Worm (Caenorhabditis elegans) whole organism, L1 larva: ENCODE results near the gene srh-88.

Source experiments
- C04F5.9 ChIP-seq: sonication (generic microtip); optimal IDR thresholded peaks from 2 replicates; lab custom pipeline; 2016; ENCODE audit warnings: missing genetic modification characterization, missing compliant biosample characterization
- C34B4.2 ChIP-seq: sonication (generic microtip); optimal IDR thresholded peaks from 2 replicates; lab custom pipeline; 2017; ENCODE audit warnings: mild to moderate bottlenecking, missing genetic modification characterization, missing compliant biosample characterization
- aha-1 ChIP-seq: fragments of 150-350 bp; optimal IDR thresholded peaks from 2 replicates; lab custom pipeline; 2014; ENCODE audit warnings: missing biosample characterization, missing genetic modification characterization
- blmp-1 ChIP-seq: fragments of 150-350 bp; optimal IDR thresholded peaks from 2 replicates; lab custom pipeline; 2014; ENCODE audit warnings: missing biosample characterization, missing genetic modification characterization
- ceh-63 ChIP-seq: fragments of 200-800 bp; sonication (Bioruptor generic); optimal IDR thresholded peaks from 2 replicates; lab custom pipeline; 2018; ENCODE audit warnings: mild to moderate bottlenecking, missing genetic modification characterization, missing compliant biosample characterization
- ceh-82 ChIP-seq, 3 experiments: fragments of 150-350 bp in 1 of 3; sonication (generic microtip) in 2 of 3; optimal IDR thresholded peaks; 2 replicates each; lab custom pipeline; 2014 to 2017; ENCODE audit warnings: missing biosample characterization in 3 of 3, missing genetic modification characterization in 3 of 3
- ces-1 ChIP-seq: fragments of 150-350 bp; optimal IDR thresholded peaks from 2 replicates; lab custom pipeline; 2014; ENCODE audit warnings: missing biosample characterization, missing genetic modification reagents, missing genetic modification characterization
- efl-1 ChIP-seq, 4 experiments: fragments of 150-350 bp; optimal IDR thresholded peaks in 3 of 4; peaks in 1 of 4; 1 replicate in 1 of 4; 2 replicates in 3 of 4; lab custom pipeline; 2014; ENCODE audit warnings: missing biosample characterization in 2 of 4, missing genetic modification characterization in 2 of 4, missing genetic modification reagents in 2 of 4
- egl-13 ChIP-seq: sonication (generic microtip); optimal IDR thresholded peaks from 2 replicates; lab custom pipeline; 2016; ENCODE audit warnings: missing genotype, missing genetic modification reagents, missing genetic modification characterization, missing compliant biosample characterization
- elt-2 ChIP-seq: sonication (generic microtip); optimal IDR thresholded peaks from 2 replicates; lab custom pipeline; 2016; ENCODE audit warnings: missing genetic modification characterization, mild to moderate bottlenecking, inconsistent platforms, missing compliant biosample characterization, missing genetic modification reagents
- elt-3 ChIP-seq, 6 experiments: fragments of 150-350 bp in 1 of 6; sonication (generic microtip); optimal IDR thresholded peaks; 2 replicates each; lab custom pipeline; 2017 to 2018; ENCODE audit warnings: missing biosample characterization in 6 of 6, missing genetic modification characterization in 6 of 6, inconsistent platforms in 1 of 6
- fkh-4 ChIP-seq: sonication (generic microtip); optimal IDR thresholded peaks from 2 replicates; lab custom pipeline; 2016; ENCODE audit warnings: missing compliant biosample characterization, missing genetic modification characterization, borderline replicate concordance
- grh-1 ChIP-seq: fragments of 200-800 bp; sonication (Bioruptor generic); IDR thresholded peaks from 2 replicates; pipeline ENCODE4 v1.3.6; 2022; ENCODE audit warnings: missing genetic modification reagents, missing genetic modification characterization, missing compliant biosample characterization
- hlh-4 ChIP-seq: sonication (generic microtip); optimal IDR thresholded peaks from 2 replicates; lab custom pipeline; 2016; ENCODE audit warnings: mild to moderate bottlenecking, missing genetic modification characterization, missing compliant biosample characterization
- hpl-2 ChIP-seq: fragments of 150-350 bp; optimal IDR thresholded peaks from 2 replicates; lab custom pipeline; 2014; ENCODE audit warnings: missing biosample characterization, missing genetic modification reagents, missing genetic modification characterization
- jun-1 ChIP-seq: fragments of 150-350 bp; optimal IDR thresholded peaks from 2 replicates; lab custom pipeline; 2014; ENCODE audit warnings: missing biosample characterization, missing genetic modification reagents, missing genetic modification characterization
- lin-13 ChIP-seq: fragments of 150-350 bp; optimal IDR thresholded peaks from 2 replicates; lab custom pipeline; 2014; ENCODE audit warnings: missing biosample characterization, missing genetic modification reagents, missing genetic modification characterization
- lir-3 ChIP-seq: sonication (generic microtip); optimal IDR thresholded peaks from 2 replicates; lab custom pipeline; 2016; ENCODE audit warnings: mild to moderate bottlenecking, missing genetic modification characterization, moderate library complexity, missing compliant biosample characterization; ENCODE audit not compliant: poor library complexity
- mab-9 ChIP-seq: fragments of 200-800 bp; sonication (Bioruptor generic); IDR thresholded peaks from 2 replicates; pipeline ENCODE4 v1.3.6; 2022; ENCODE audit warnings: missing genetic modification reagents, missing genetic modification characterization, missing compliant biosample characterization
- mep-1 ChIP-seq: fragments of 150-350 bp; optimal IDR thresholded peaks from 2 replicates; lab custom pipeline; 2014; ENCODE audit warnings: missing biosample characterization, missing genetic modification characterization
- nhr-76 ChIP-seq: sonication (generic microtip); optimal IDR thresholded peaks from 2 replicates; lab custom pipeline; 2017; ENCODE audit warnings: missing biosample characterization, missing genetic modification characterization
- nhr-77 ChIP-seq: fragments of 150-350 bp; optimal IDR thresholded peaks from 2 replicates; lab custom pipeline; 2014; ENCODE audit warnings: missing biosample characterization, missing genetic modification characterization
- pag-3 ChIP-seq: sonication (generic microtip); optimal IDR thresholded peaks from 2 replicates; lab custom pipeline; 2017; ENCODE audit warnings: missing genetic modification characterization, mild to moderate bottlenecking, missing compliant biosample characterization, antibody characterized with exemption, borderline replicate concordance; ENCODE audit not compliant: insufficient read depth
- pax-3 ChIP-seq: fragments of 200-800 bp; sonication (Bioruptor generic); optimal IDR thresholded peaks from 2 replicates; lab custom pipeline; 2018; ENCODE audit warnings: mild to moderate bottlenecking, missing genetic modification characterization, moderate library complexity, missing compliant biosample characterization
- rnt-1 ChIP-seq: sonication (generic microtip); optimal IDR thresholded peaks from 2 replicates; lab custom pipeline; 2016; ENCODE audit warnings: mild to moderate bottlenecking, missing genetic modification characterization, moderate library complexity, missing compliant biosample characterization
- sptf-1 ChIP-seq: fragments of 150-350 bp; optimal IDR thresholded peaks from 2 replicates; lab custom pipeline; 2014; ENCODE audit warnings: missing biosample characterization, missing genetic modification characterization
- sup-37 ChIP-seq: fragments of 200-800 bp; sonication (Bioruptor generic); optimal IDR thresholded peaks from 2 replicates; lab custom pipeline; 2018; ENCODE audit warnings: mild to moderate bottlenecking, missing genetic modification characterization, missing compliant biosample characterization
- swsn-7 ChIP-seq: sonication (generic microtip); optimal IDR thresholded peaks from 2 replicates; lab custom pipeline; 2016; ENCODE audit warnings: missing genetic modification characterization, missing compliant biosample characterization
- tlp-1 ChIP-seq: fragments of 150-350 bp; optimal IDR thresholded peaks from 2 replicates; lab custom pipeline; 2014; ENCODE audit warnings: missing biosample characterization, missing genetic modification characterization
- unc-30 ChIP-seq: sonication (generic microtip); optimal IDR thresholded peaks from 2 replicates; lab custom pipeline; 2017; ENCODE audit warnings: missing biosample characterization, missing genetic modification characterization
- unc-62 ChIP-seq: fragments of 150-350 bp; optimal IDR thresholded peaks from 2 replicates; lab custom pipeline; 2014; ENCODE audit warnings: missing biosample characterization, missing genetic modification reagents, missing genetic modification characterization
- unc-86 ChIP-seq: sonication (generic microtip); optimal IDR thresholded peaks from 2 replicates; lab custom pipeline; 2016; ENCODE audit warnings: missing genetic modification characterization, missing compliant biosample characterization
- unc-98 ChIP-seq: fragments of 200-800 bp; sonication (Bioruptor generic); IDR thresholded peaks from 2 replicates; pipeline ENCODE4 v1.3.6; 2022; ENCODE audit warnings: missing genetic modification characterization, missing compliant biosample characterization
- vab-15 ChIP-seq: sonication (generic microtip); optimal IDR thresholded peaks from 2 replicates; lab custom pipeline; 2017; ENCODE audit warnings: missing genotype, mild to moderate bottlenecking, missing genetic modification characterization, missing compliant biosample characterization
- ztf-4 ChIP-seq: fragments of 150-350 bp; optimal IDR thresholded peaks from 2 replicates; lab custom pipeline; 2014; ENCODE audit warnings: missing biosample characterization, missing genetic modification characterization

srh-88 gene

ce11 chrV:2931252-2931651 is 33.4 kb downstream of the srh-88 start, which contains the start of gene C31B8.1:
Gene C31B8.1 (plus strand): TSS chrV:2931552.
- TF ChIP-seq mep-1 (tag; lab: Kevin White, UChicago) (no peak), hlh-4 (tag; lab: Kevin White, UChicago) (no peak), elt-2 (tag; lab: Kevin White, UChicago) (no peak), efl-1 (optimal IDR thresholded peaks at IDR 0.05; lab: Kevin White, UChicago) (no peak), efl-1 (GFP tag; optimal IDR thresholded peaks at IDR 0.05 in 1 of 2; lab: Kevin White, UChicago) (peak in 1 of 2 experiments; percentile 78)

DNA sequence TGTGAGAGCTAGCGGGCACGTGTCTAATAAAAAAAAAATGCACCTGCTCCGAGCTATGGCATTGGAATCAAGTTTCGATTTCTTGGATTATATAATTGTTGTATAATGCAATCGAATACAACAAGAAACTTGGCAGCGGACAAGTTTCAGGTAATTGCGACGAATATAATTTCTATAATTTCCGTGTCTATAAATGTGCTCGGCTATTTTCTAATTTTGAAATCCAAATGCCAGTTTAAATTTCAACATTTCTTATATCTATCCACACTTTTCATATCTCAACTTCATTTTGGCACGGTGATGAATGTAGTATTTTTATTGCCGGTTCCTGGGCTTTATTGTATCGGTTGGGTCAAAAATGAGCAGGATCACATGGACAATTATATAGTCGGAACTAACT is 34.9 kb downstream of the srh-88 start, which contains the start of gene C31B8.16:
C31B8.16 (plus strand) TSS at position 301 of the 400 bp plus-strand sequence.
- TF ChIP-seq rnt-1: no peak
- TF ChIP-seq pag-3 (tag; lab: Kevin White, UChicago): no peak
- no peak for TF ChIP-seq unc-86 (tag; lab: Kevin White, UChicago)
- no peak for TF ChIP-seq lin-13
- TF ChIP-seq swsn-7 (tag; lab: Kevin White, UChicago): no peak
- TF ChIP-seq grh-1: no peak
- TF ChIP-seq unc-98 (GFP tag; lab: Robert Waterston, UW): no peak
- TF ChIP-seq hpl-2 (GFP tag; lab: Kevin White, UChicago): no peak
- no peak for TF ChIP-seq nhr-77 (tag; lab: Kevin White, UChicago)
- TF ChIP-seq egl-13 (tag; lab: Kevin White, UChicago): no peak
- no peak for TF ChIP-seq fkh-4
- TF ChIP-seq nhr-76 (tag; lab: Kevin White, UChicago): no peak
- TF ChIP-seq, all 84 proteins: peak for 0

DNA sequence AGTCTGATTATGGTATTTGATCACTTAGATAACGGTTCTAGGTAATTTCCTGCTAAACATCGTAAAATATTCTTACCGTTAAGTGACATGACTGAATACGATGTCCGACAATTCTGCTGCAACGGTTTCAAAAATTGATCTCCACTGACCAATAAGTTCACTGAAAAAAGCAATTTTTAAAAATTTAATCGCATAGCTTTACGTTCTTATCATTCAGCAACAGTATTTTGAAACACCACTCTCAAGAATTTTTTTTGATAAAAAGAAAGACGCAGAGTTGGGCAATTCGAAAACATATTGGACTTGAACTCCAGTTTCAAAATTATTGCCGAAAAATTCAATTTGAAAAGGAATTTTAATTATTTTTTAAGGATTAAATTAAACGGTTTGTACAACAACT is 37.1 kb downstream of the srh-88 start, which contains the start of gene C31B8.12:
C31B8.12 (minus strand) TSS at position 101 of the 400 bp plus-strand sequence.
- TF ChIP-seq C34B4.2 (no peak), mab-9 (GFP tag; lab: Robert Waterston, UW) (no peak), unc-30 (tag; lab: Kevin White, UChicago) (no peak), sup-37 (GFP tag; lab: Kevin White, UChicago) (no peak), unc-86 (tag; lab: Kevin White, UChicago) (no peak), sptf-1 (no peak), nhr-76 (tag; lab: Kevin White, UChicago) (no peak), fkh-4 (no peak), pax-3 (no peak), unc-62 (GFP tag; lab: Kevin White, UChicago) (no peak), lir-3 (tag; lab: Kevin White, UChicago) (no peak), vab-15 (tag; lab: Kevin White, UChicago) (no peak), ceh-82 (tag; optimal IDR thresholded peaks at IDR 0.05; lab: Kevin White, UChicago) (no peak), jun-1 (tag; lab: Kevin White, UChicago) (no peak), blmp-1 (no peak), tlp-1 (tag; lab: Kevin White, UChicago) (no peak), hpl-2 (GFP tag; lab: Kevin White, UChicago) (no peak), ces-1 (no peak), elt-3 (tag; optimal IDR thresholded peaks at IDR 0.05; lab: Kevin White, UChicago) (no peak), ceh-63 (GFP tag; lab: Kevin White, UChicago) (no peak)

DNA sequence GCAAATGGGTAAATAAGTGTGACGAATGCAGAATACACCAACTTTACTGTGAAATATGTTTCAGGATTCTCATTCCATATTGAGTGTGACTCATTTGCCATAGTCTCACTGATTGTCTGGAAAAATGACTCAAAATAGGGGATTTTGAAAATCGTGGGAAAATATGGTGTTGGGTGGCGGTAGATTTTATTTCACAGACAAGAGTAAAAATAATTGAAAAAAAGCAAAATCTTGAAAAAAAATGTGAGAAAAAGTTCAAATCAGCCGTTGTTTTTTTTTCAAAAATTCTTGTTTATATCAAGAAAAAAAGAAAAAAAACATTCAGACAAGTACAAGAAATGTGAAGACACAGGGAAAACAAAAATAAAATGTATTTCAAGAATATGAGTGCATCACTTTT is 42.1 kb downstream of the srh-88 start, which contains the start of gene srh-38:
srh-38 (minus strand) TSS at position 101 of the 400 bp plus-strand sequence.
- no peak for TF ChIP-seq C04F5.9
- no peak for TF ChIP-seq ztf-4 (tag; lab: Kevin White, UChicago)
- no peak for TF ChIP-seq egl-13 (tag; lab: Kevin White, UChicago)
- TF ChIP-seq aha-1 (tag; lab: Kevin White, UChicago): no peak
- no peak for TF ChIP-seq mab-9 (GFP tag; lab: Robert Waterston, UW)
